Worm (Caenorhabditis elegans) whole organism, L1 larva: ENCODE results near the gene set-3.

Experiments
- aha-1 ChIP-seq: fragments of 150-350 bp; optimal IDR thresholded peaks from 2 replicates; lab custom pipeline; 2014; ENCODE audit warnings: missing biosample characterization, missing genetic modification characterization
- aly-2 ChIP-seq: fragments of 150-350 bp; optimal IDR thresholded peaks from 2 replicates; lab custom pipeline; 2014; ENCODE audit warnings: missing biosample characterization, missing genetic modification characterization
- ama-1 ChIP-seq: fragments of 150-350 bp; optimal IDR thresholded peaks from 2 replicates; lab custom pipeline; 2014
- blmp-1 ChIP-seq: fragments of 150-350 bp; optimal IDR thresholded peaks from 2 replicates; lab custom pipeline; 2014; ENCODE audit warnings: missing biosample characterization, missing genetic modification characterization
- ceh-88 ChIP-seq: fragments of 200-800 bp; sonication (Bioruptor generic); IDR thresholded peaks from 2 replicates; pipeline ENCODE4 v1.3.6; 2022; ENCODE audit warnings: missing genetic modification characterization, missing compliant biosample characterization
- dpl-1 ChIP-seq, 3 experiments: fragments of 150-350 bp in 2 of 3; sonication (generic microtip) in 1 of 3; optimal IDR thresholded peaks; 2 replicates each; lab custom pipeline; 2014 to 2017; ENCODE audit warnings: missing biosample characterization in 3 of 3, missing genetic modification characterization in 3 of 3, missing genetic modification reagents in 3 of 3
- dsc-1 ChIP-seq: sonication (generic microtip); optimal IDR thresholded peaks from 2 replicates; lab custom pipeline; 2016; ENCODE audit warnings: mild to moderate bottlenecking, missing genetic modification characterization, missing compliant biosample characterization
- efl-3 ChIP-seq: fragments of 200-800 bp; sonication (Bioruptor generic); optimal IDR thresholded peaks from 2 replicates; lab custom pipeline; 2018; ENCODE audit warnings: mild to moderate bottlenecking, missing genetic modification characterization, missing compliant biosample characterization
- egl-13 ChIP-seq: sonication (generic microtip); optimal IDR thresholded peaks from 2 replicates; lab custom pipeline; 2016; ENCODE audit warnings: missing genotype, missing genetic modification reagents, missing genetic modification characterization, missing compliant biosample characterization
- egl-27 ChIP-seq, 2 experiments: fragments of 150-350 bp in 1 of 2; sonication (generic microtip); optimal IDR thresholded peaks; 3 replicates each; lab custom pipeline; 2017 to 2018; ENCODE audit warnings: missing biosample characterization in 2 of 2, missing genetic modification characterization in 2 of 2, missing genetic modification reagents in 2 of 2
- elt-2 ChIP-seq: sonication (generic microtip); optimal IDR thresholded peaks from 2 replicates; lab custom pipeline; 2016; ENCODE audit warnings: missing genetic modification characterization, mild to moderate bottlenecking, inconsistent platforms, missing compliant biosample characterization, missing genetic modification reagents
- elt-3 ChIP-seq, 6 experiments: fragments of 150-350 bp in 1 of 6; sonication (generic microtip); optimal IDR thresholded peaks; 2 replicates each; lab custom pipeline; 2017 to 2018; ENCODE audit warnings: missing biosample characterization in 6 of 6, missing genetic modification characterization in 6 of 6, inconsistent platforms in 1 of 6
- fkh-4 ChIP-seq: sonication (generic microtip); optimal IDR thresholded peaks from 2 replicates; lab custom pipeline; 2016; ENCODE audit warnings: missing compliant biosample characterization, missing genetic modification characterization, borderline replicate concordance
- fkh-8 ChIP-seq: sonication (generic microtip); optimal IDR thresholded peaks from 2 replicates; lab custom pipeline; 2016; ENCODE audit warnings: mild to moderate bottlenecking, missing genetic modification characterization, missing compliant biosample characterization
- isw-1 ChIP-seq: fragments of 200-800 bp; sonication (Bioruptor generic); IDR thresholded peaks from 2 replicates; pipeline ENCODE4 v1.3.6; 2022; ENCODE audit warnings: missing genetic modification characterization, missing compliant biosample characterization
- lin-13 ChIP-seq: fragments of 150-350 bp; optimal IDR thresholded peaks from 2 replicates; lab custom pipeline; 2014; ENCODE audit warnings: missing biosample characterization, missing genetic modification reagents, missing genetic modification characterization
- lsy-2 ChIP-seq, 2 experiments: fragments of 150-350 bp; optimal IDR thresholded peaks; 2 replicates each; lab custom pipeline; 2014; ENCODE audit warnings: missing biosample characterization in 2 of 2, missing genetic modification characterization in 2 of 2
- nhr-76 ChIP-seq: sonication (generic microtip); optimal IDR thresholded peaks from 2 replicates; lab custom pipeline; 2017; ENCODE audit warnings: missing biosample characterization, missing genetic modification characterization
- nhr-85 ChIP-seq: sonication (generic microtip); peaks from one replicate; lab custom pipeline; 2016; ENCODE audit warnings: missing genetic modification characterization, inconsistent platforms, missing compliant biosample characterization
- pax-3 ChIP-seq: fragments of 200-800 bp; sonication (Bioruptor generic); optimal IDR thresholded peaks from 2 replicates; lab custom pipeline; 2018; ENCODE audit warnings: mild to moderate bottlenecking, missing genetic modification characterization, moderate library complexity, missing compliant biosample characterization
- rnt-1 ChIP-seq: sonication (generic microtip); optimal IDR thresholded peaks from 2 replicates; lab custom pipeline; 2016; ENCODE audit warnings: mild to moderate bottlenecking, missing genetic modification characterization, moderate library complexity, missing compliant biosample characterization
- skn-1 ChIP-seq: fragments of 150-350 bp; optimal IDR thresholded peaks from 2 replicates; lab custom pipeline; 2014; ENCODE audit warnings: missing biosample characterization, missing genetic modification characterization
- sox-4 ChIP-seq: sonication (generic microtip); optimal IDR thresholded peaks from 2 replicates; lab custom pipeline; 2016; ENCODE audit warnings: missing genetic modification characterization, missing compliant biosample characterization
- sup-37 ChIP-seq: fragments of 200-800 bp; sonication (Bioruptor generic); optimal IDR thresholded peaks from 2 replicates; lab custom pipeline; 2018; ENCODE audit warnings: mild to moderate bottlenecking, missing genetic modification characterization, missing compliant biosample characterization
- tbx-2 ChIP-seq: sonication (generic microtip); optimal IDR thresholded peaks from 2 replicates; lab custom pipeline; 2016; ENCODE audit warnings: missing genetic modification characterization, missing compliant biosample characterization
- unc-130 ChIP-seq: fragments of 150-350 bp; optimal IDR thresholded peaks from 2 replicates; lab custom pipeline; 2017; ENCODE audit warnings: missing biosample characterization, missing genetic modification characterization, inconsistent platforms
- xbp-1 ChIP-seq: sonication (generic microtip); optimal IDR thresholded peaks from 2 replicates; lab custom pipeline; 2016; ENCODE audit warnings: missing genetic modification characterization, missing compliant biosample characterization
- ztf-11 ChIP-seq, 2 experiments: sonication (generic microtip); optimal IDR thresholded peaks; 2 replicates each; lab custom pipeline; 2016 to 2017; ENCODE audit warnings: missing genetic modification characterization in 2 of 2, missing biosample characterization in 1 of 2, missing compliant biosample characterization in 1 of 2

Gene set-3

ce11 chrIII:9658569-9658968 lies 35.8 kb downstream of the set-3 start:
- TF ChIP-seq efl-3 (GFP tag; lab: Kevin White, UChicago) = no peak
- TF ChIP-seq blmp-1 (tag; lab: Kevin White, UChicago) = no peak
- TF ChIP-seq ceh-88 (GFP tag; lab: Robert Waterston, UW) = no peak
- TF ChIP-seq lin-13 = no peak
- no peak for TF ChIP-seq elt-2 (tag; lab: Kevin White, UChicago)
- TF ChIP-seq xbp-1 (tag; lab: Kevin White, UChicago) = no peak
- no peak for TF ChIP-seq nhr-76 (tag; lab: Kevin White, UChicago)
- TF ChIP-seq skn-1 = no peak
- TF ChIP-seq fkh-8 = peak; percentile 30
- TF ChIP-seq pax-3 (tag; lab: Kevin White, UChicago) = peak; percentile 53
- peak; percentile 94 for TF ChIP-seq dsc-1
- TF ChIP-seq fkh-4 (tag; lab: Kevin White, UChicago) = no peak

- no peak for TF ChIP-seq isw-1
- TF ChIP-seq aly-2 (tag; lab: Kevin White, UChicago) = no peak
- TF ChIP-seq ztf-11 (tag; optimal IDR thresholded peaks at IDR 0.05; lab: Kevin White, UChicago) = no peak
- no peak for TF ChIP-seq tbx-2
These were observed 38.6 kb downstream of the set-3 start, which contains the start of gene C15H7.4 for ce11 chrIII:9655802-9656201. Gene C15H7.4, minus strand, starts transcription at chrIII:9655902.

ce11 chrIII:9651871-9652270 lies 42.5 kb downstream of the set-3 start, which contains the start of gene C15H7.3:
Gene C15H7.3, minus strand, starts transcription at chrIII:9651971.
- TF ChIP-seq egl-13 (tag; lab: Kevin White, UChicago) (no peak), sup-37 (GFP tag; lab: Kevin White, UChicago) (no peak), dpl-1 (GFP tag; optimal IDR thresholded peaks at IDR 0.05; lab: Kevin White, UChicago) (no peak)

- TF ChIP-seq rnt-1 (tag; lab: Kevin White, UChicago) (no peak), ama-1 (lab: Kevin White, UChicago) (no peak), unc-130 (no peak), nhr-76 (tag; lab: Kevin White, UChicago) (no peak), efl-3 (GFP tag; lab: Kevin White, UChicago) (no peak), ztf-11 (tag; optimal IDR thresholded peaks at IDR 0.05; lab: Kevin White, UChicago) (no peak), blmp-1 (tag; lab: Kevin White, UChicago) (peak; percentile 100), sup-37 (GFP tag; lab: Kevin White, UChicago) (no peak), sox-4 (tag; lab: Kevin White, UChicago) (no peak), egl-27 (tag; optimal IDR thresholded peaks at IDR 0.05; lab: Kevin White, UChicago) (no peak), elt-3 (tag; optimal IDR thresholded peaks at IDR 0.05; lab: Kevin White, UChicago) (peak in 1 of 6 experiments; percentile 7), lsy-2 (tag; optimal IDR thresholded peaks at IDR 0.05; lab: Kevin White, UChicago) (no peak)
These were observed 47.8 kb downstream of the set-3 start for ce11 chrIII:9646440-9647021.

- no peak for TF ChIP-seq aly-2 (tag; lab: Kevin White, UChicago)
- TF ChIP-seq blmp-1 (tag; lab: Kevin White, UChicago) = peak; percentile 93
- TF ChIP-seq aha-1 (tag; lab: Kevin White, UChicago) = no peak
- TF ChIP-seq elt-3 (tag; optimal IDR thresholded peaks at IDR 0.05; lab: Kevin White, UChicago) = peak in 1 of 6 experiments; percentile 38
These were observed 49.3 kb downstream of the set-3 start for ce11 chrIII:9645099-9645498.

- TF ChIP-seq pax-3 (tag; lab: Kevin White, UChicago) (no peak), nhr-85 (tag; lab: Kevin White, UChicago) (peak; percentile 12), ztf-11 (tag; optimal IDR thresholded peaks at IDR 0.05; lab: Kevin White, UChicago) (no peak)
These were observed 52.3 kb downstream of the set-3 start for ce11 chrIII:9642110-9642509.
